Fruit fly (Drosophila melanogaster) whole organism: Measurements from ENCODE around the gene CG14221.

Source experiments
- CG8478 ChIP-seq: fragments of >200 bp; optimal IDR thresholded peaks from 2 replicates; lab custom pipeline; 2018; ENCODE audit warnings: inconsistent platforms
- EcR ChIP-seq, 2 experiments: fragments of >200 bp; optimal IDR thresholded peaks; 2 replicates each; lab custom pipeline; 2017; ENCODE audit warnings: missing biosample characterization in 2 of 2, missing genetic modification characterization in 2 of 2, missing genetic modification reagents in 2 of 2
- pan ChIP-seq: fragments of >200 bp; optimal IDR thresholded peaks from 2 replicates; lab custom pipeline; 2017
- usp ChIP-seq: fragments of >200 bp; optimal IDR thresholded peaks from 2 replicates; lab custom pipeline; 2017; ENCODE audit warnings: missing biosample characterization, missing genetic modification characterization, mixed read lengths

dm6 chrX:19608042-19608609 is 12.9 kb downstream of the CG14221 start:
- TF ChIP-seq pan (no peak), CG8478 (no peak), usp (GFP tag; lab: Kevin White, UChicago) (no peak), EcR (GFP tag; optimal IDR thresholded peaks at IDR 0.05; lab: Kevin White, UChicago) (no peak)
